Fruit fly (Drosophila melanogaster) whole organism, embryonic: ENCODE data around the gene CG43117.

Source experiments
- B-H2 ChIP-seq: fragments of 200-800 bp; sonication (Bioruptor generic); optimal IDR thresholded peaks from 2 replicates; lab custom pipeline; 2018; ENCODE audit warnings: missing biosample characterization, mild to moderate bottlenecking, missing genetic modification characterization
- Bteb2 ChIP-seq: fragments of 200-800 bp; sonication (Bioruptor generic); optimal IDR thresholded peaks from 2 replicates; lab custom pipeline; 2016; ENCODE audit warnings: missing biosample characterization, missing genetic modification characterization
- CG10321 ChIP-seq: fragments of 200-800 bp; sonication (Bioruptor generic); IDR thresholded peaks from 2 replicates; pipeline ENCODE4 v1.3.6; 2022; ENCODE audit warnings: missing biosample characterization, missing genetic modification characterization
- CG11085 ChIP-seq: fragments of 200-800 bp; sonication (Bioruptor generic); IDR thresholded peaks from 2 replicates; pipeline ENCODE4 v1.3.6; 2022; ENCODE audit warnings: missing biosample characterization, missing genetic modification characterization
- CG11504 ChIP-seq: fragments of 200-800 bp; sonication (Bioruptor generic); optimal IDR thresholded peaks from 3 replicates; lab custom pipeline; 2019; ENCODE audit warnings: missing biosample characterization, mild to moderate bottlenecking, missing genetic modification characterization, moderate library complexity
- CG12071 ChIP-seq: fragments of 200-800 bp; sonication (Bioruptor generic); optimal IDR thresholded peaks from 3 replicates; lab custom pipeline; 2018; ENCODE audit warnings: missing biosample characterization, mild to moderate bottlenecking, missing genetic modification characterization
- CG12236 ChIP-seq: fragments of 200-800 bp; sonication (Bioruptor generic); optimal IDR thresholded peaks from 2 replicates; lab custom pipeline; 2016; ENCODE audit warnings: missing biosample characterization, missing genetic modification characterization
- CG12391 ChIP-seq: fragments of 200-800 bp; sonication (Bioruptor generic); optimal IDR thresholded peaks from 3 replicates; lab custom pipeline; 2018; ENCODE audit warnings: missing biosample characterization, mild to moderate bottlenecking, missing genetic modification characterization, moderate library complexity
- CG15601 ChIP-seq: fragments of 200-800 bp; sonication (Bioruptor generic); optimal IDR thresholded peaks from 3 replicates; lab custom pipeline; 2019; ENCODE audit warnings: missing biosample characterization, mild to moderate bottlenecking, missing genetic modification characterization, moderate library complexity
- CG17328 ChIP-seq: fragments of 200-800 bp; sonication (Bioruptor generic); IDR thresholded peaks from 2 replicates; pipeline ENCODE4 v1.3.6; 2022; ENCODE audit warnings: missing biosample characterization, missing genetic modification characterization
- CG18764 ChIP-seq: fragments of 200-800 bp; sonication (Bioruptor generic); optimal IDR thresholded peaks from 3 replicates; lab custom pipeline; 2016; ENCODE audit warnings: missing biosample characterization, missing genetic modification characterization
- CG31224 ChIP-seq: fragments of 200-800 bp; sonication (Bioruptor generic); IDR thresholded peaks from 2 replicates; pipeline ENCODE4 v1.3.6; 2022; ENCODE audit warnings: missing biosample characterization, missing genetic modification characterization
- CG3163 ChIP-seq: fragments of 200-800 bp; sonication (Bioruptor generic); optimal IDR thresholded peaks from 3 replicates; lab custom pipeline; 2016; ENCODE audit warnings: missing biosample characterization, missing genetic modification characterization
- CG43689 ChIP-seq: fragments of 200-800 bp; sonication (Bioruptor generic); IDR thresholded peaks from 2 replicates; pipeline ENCODE4 v1.3.6; 2022; ENCODE audit warnings: missing biosample characterization, missing genetic modification characterization
- CG4424 ChIP-seq: fragments of 200-800 bp; sonication (Bioruptor generic); optimal IDR thresholded peaks from 3 replicates; lab custom pipeline; 2016; ENCODE audit warnings: missing biosample characterization, missing genetic modification characterization
- CG4820 ChIP-seq: fragments of 200-800 bp; sonication (Bioruptor generic); optimal IDR thresholded peaks from 3 replicates; lab custom pipeline; 2016; ENCODE audit warnings: missing biosample characterization, missing genetic modification characterization
- CG6689 ChIP-seq: fragments of 200-800 bp; sonication (Bioruptor generic); IDR thresholded peaks from 2 replicates; pipeline ENCODE4 v1.3.6; 2022; ENCODE audit warnings: missing biosample characterization, missing genetic modification characterization
- CG6854 ChIP-seq: fragments of 200-800 bp; sonication (Bioruptor generic); optimal IDR thresholded peaks from 3 replicates; lab custom pipeline; 2017; ENCODE audit warnings: missing biosample characterization, mild to moderate bottlenecking, missing genetic modification characterization
- CG8290 ChIP-seq, 3 experiments: fragments of 200-800 bp; sonication (Bioruptor generic); optimal IDR thresholded peaks; 2 replicates each; lab custom pipeline; 2016 to 2019; ENCODE audit warnings: missing biosample characterization in 3 of 3, missing genetic modification characterization in 3 of 3, mild to moderate bottlenecking in 2 of 3, moderate library complexity in 1 of 3
- CG9609 ChIP-seq: fragments of 200-800 bp; sonication (Bioruptor generic); optimal IDR thresholded peaks from 3 replicates; lab custom pipeline; 2016; ENCODE audit warnings: missing biosample characterization, missing genetic modification characterization
- CG9932 ChIP-seq: fragments of 200-800 bp; sonication (Bioruptor generic); IDR thresholded peaks from 2 replicates; pipeline ENCODE4 v1.3.6; 2022; ENCODE audit warnings: missing biosample characterization, missing genetic modification characterization
- Gug ChIP-seq: fragments of 200-800 bp; sonication (Bioruptor generic); IDR thresholded peaks from 4 replicates; pipeline ENCODE4 v1.3.6; 2022; ENCODE audit warnings: missing biosample characterization, missing genetic modification characterization
- HLH3B ChIP-seq: fragments of 200-800 bp; sonication (Bioruptor generic); IDR thresholded peaks from 2 replicates; pipeline ENCODE4 v1.3.6; 2022; ENCODE audit warnings: missing biosample characterization, missing genetic modification characterization
- Hey ChIP-seq: fragments of 200-800 bp; sonication (Bioruptor generic); optimal IDR thresholded peaks from 3 replicates; lab custom pipeline; 2018; ENCODE audit warnings: missing biosample characterization, mild to moderate bottlenecking, missing genetic modification characterization
- Hr51 ChIP-seq, 2 experiments: fragments of 200-800 bp; sonication (Bioruptor generic); optimal IDR thresholded peaks; 2 replicates in 1 of 2; 3 replicates in 1 of 2; lab custom pipeline; 2016 to 2018; ENCODE audit warnings: missing biosample characterization in 2 of 2, missing genetic modification characterization in 2 of 2, mild to moderate bottlenecking in 1 of 2, moderate library complexity in 1 of 2
- Hr78 ChIP-seq, 2 experiments: fragments of 200-800 bp in 1 of 2; fragments of >200 bp in 1 of 2; sonication (Bioruptor generic) in 1 of 2; optimal IDR thresholded peaks; 2 replicates each; lab custom pipeline; 2017 to 2019; ENCODE audit warnings: missing biosample characterization in 2 of 2, missing genetic modification characterization in 2 of 2, mild to moderate bottlenecking in 1 of 2, moderate library complexity in 1 of 2
- Lhr ChIP-seq: fragments of 200-800 bp; sonication (Bioruptor generic); optimal IDR thresholded peaks from 3 replicates; lab custom pipeline; 2017; ENCODE audit warnings: mild to moderate bottlenecking, missing biosample characterization, missing genetic modification reagents, missing genetic modification characterization
- Nf-YC ChIP-seq: fragments of 200-800 bp; optimal IDR thresholded peaks from 3 replicates; lab custom pipeline; 2019; ENCODE audit warnings: missing biosample characterization, mild to moderate bottlenecking, missing genetic modification characterization, moderate library complexity
- amos ChIP-seq: fragments of 200-800 bp; sonication (Bioruptor generic); IDR thresholded peaks from 2 replicates; pipeline ENCODE4 v1.3.6; 2022; ENCODE audit warnings: missing biosample characterization, missing genetic modification characterization; ENCODE audit not compliant: partially characterized antibody
- bsh ChIP-seq, 2 experiments: fragments of 200-800 bp; sonication (Bioruptor generic); optimal IDR thresholded peaks; 2 replicates each; lab custom pipeline; 2017 to 2018; ENCODE audit warnings: mild to moderate bottlenecking in 2 of 2, missing biosample characterization in 2 of 2, missing genetic modification characterization in 2 of 2, moderate library complexity in 1 of 2
- cad ChIP-seq: fragments of >200 bp; optimal IDR thresholded peaks from 2 replicates; lab custom pipeline; 2017; ENCODE audit warnings: missing biosample characterization, missing genetic modification characterization
- cato ChIP-seq: fragments of 200-800 bp; sonication (Bioruptor generic); optimal IDR thresholded peaks from 2 replicates; lab custom pipeline; 2016; ENCODE audit warnings: missing biosample characterization, missing genetic modification characterization, borderline replicate concordance
- crp ChIP-seq, 2 experiments: fragments of 200-800 bp; sonication (Bioruptor generic); optimal IDR thresholded peaks; 2 replicates in 1 of 2; 3 replicates in 1 of 2; lab custom pipeline; 2017; ENCODE audit warnings: missing biosample characterization in 2 of 2, missing genetic modification characterization in 2 of 2, mild to moderate bottlenecking in 1 of 2, moderate library complexity in 1 of 2
- esg ChIP-seq: fragments of 200-800 bp; sonication (Bioruptor generic); conservative IDR thresholded peaks from 2 replicates; pipeline ENCODE4 v1.3.6; 2022; ENCODE audit warnings: missing biosample characterization, missing genetic modification characterization
- fd3F ChIP-seq: fragments of 200-800 bp; sonication (Bioruptor generic); optimal IDR thresholded peaks from 2 replicates; lab custom pipeline; 2018; ENCODE audit warnings: missing biosample characterization, mild to moderate bottlenecking, missing genetic modification characterization, moderate library complexity
- ftz-f1 ChIP-seq: fragments of 200-800 bp; sonication (Bioruptor generic); optimal IDR thresholded peaks from 2 replicates; lab custom pipeline; 2016; ENCODE audit warnings: missing biosample characterization, missing genetic modification characterization
- grn ChIP-seq: fragments of 200-800 bp; sonication (Bioruptor generic); optimal IDR thresholded peaks from 3 replicates; lab custom pipeline; 2017; ENCODE audit warnings: missing biosample characterization, missing genetic modification characterization
- ind ChIP-seq: fragments of 200-800 bp; sonication (Bioruptor generic); optimal IDR thresholded peaks from 3 replicates; lab custom pipeline; 2016; ENCODE audit warnings: missing biosample characterization, missing genetic modification characterization
- kay ChIP-seq: fragments of 200-800 bp; sonication (Bioruptor generic); optimal IDR thresholded peaks from 2 replicates; lab custom pipeline; 2016; ENCODE audit warnings: missing biosample characterization, missing genetic modification characterization
- pfk ChIP-seq: fragments of 200-800 bp; sonication (Bioruptor generic); optimal IDR thresholded peaks from 2 replicates; lab custom pipeline; 2018; ENCODE audit warnings: missing biosample characterization, mild to moderate bottlenecking, missing genetic modification characterization, moderate library complexity
- pho ChIP-seq: fragments of 200-800 bp; sonication (Bioruptor generic); optimal IDR thresholded peaks from 2 replicates; lab custom pipeline; 2016; ENCODE audit warnings: missing biosample characterization, missing genetic modification characterization
- pita ChIP-seq: fragments of 200-800 bp; sonication (Bioruptor generic); optimal IDR thresholded peaks from 2 replicates; lab custom pipeline; 2017; ENCODE audit warnings: missing biosample characterization, mild to moderate bottlenecking, missing genetic modification characterization
- pnt ChIP-seq: fragments of 200-800 bp; sonication (Bioruptor generic); optimal IDR thresholded peaks from 3 replicates; lab custom pipeline; 2016; ENCODE audit warnings: missing biosample characterization, missing genetic modification characterization
- repo ChIP-seq: fragments of 200-800 bp; sonication (Bioruptor generic); optimal IDR thresholded peaks from 2 replicates; lab custom pipeline; 2016; ENCODE audit warnings: missing biosample characterization, missing genetic modification characterization
- ro ChIP-seq: fragments of 200-800 bp; sonication (Bioruptor generic); IDR thresholded peaks from 2 replicates; pipeline ENCODE4 v1.3.6; 2022; ENCODE audit warnings: missing biosample characterization, missing genetic modification characterization
- slou ChIP-seq: fragments of 200-800 bp; sonication (Bioruptor generic); optimal IDR thresholded peaks from 3 replicates; lab custom pipeline; 2016; ENCODE audit warnings: missing biosample characterization, missing genetic modification characterization
- unc-4 ChIP-seq: fragments of 200-800 bp; sonication (Bioruptor generic); IDR thresholded peaks from 2 replicates; pipeline ENCODE4 v1.3.6; 2022; ENCODE audit warnings: missing biosample characterization, missing genetic modification characterization; ENCODE audit not compliant: partially characterized antibody
- wor ChIP-seq: fragments of 200-800 bp; sonication (Bioruptor generic); IDR thresholded peaks from 2 replicates; pipeline ENCODE4 v1.3.6; 2022; ENCODE audit warnings: missing biosample characterization, missing genetic modification characterization
- zen ChIP-seq: fragments of 200-800 bp; sonication (Bioruptor generic); optimal IDR thresholded peaks from 3 replicates; lab custom pipeline; 2018; ENCODE audit warnings: missing biosample characterization, mild to moderate bottlenecking, missing genetic modification characterization, moderate library complexity

Gene CG43117

dm6 chr3R:26461226-26461805 is 6.7 kb downstream of the CG43117 start, which contains the start of gene CG5455 (continued):
- TF ChIP-seq ro (GFP tag; lab: Robert Waterston, UW): no peak
- TF ChIP-seq fd3F (GFP tag; lab: Kevin White, UChicago): no peak
- peak in 1 of 2 experiments; percentile 76 for TF ChIP-seq crp (GFP tag; optimal IDR thresholded peaks at IDR 0.05; lab: Kevin White, UChicago)
- TF ChIP-seq CG15601: no peak
- TF ChIP-seq CG12391 (tag; lab: Kevin White, UChicago): no peak
- no peak for TF ChIP-seq slou (GFP tag; lab: Kevin White, UChicago)
- no peak for TF ChIP-seq CG4424
- TF ChIP-seq CG18764 (GFP tag; lab: Kevin White, UChicago): no peak
- TF ChIP-seq Gug: no peak
- no peak for TF ChIP-seq pita (GFP tag; lab: Kevin White, UChicago)
- TF ChIP-seq ind (GFP tag; lab: Kevin White, UChicago): no peak
- TF ChIP-seq HLH3B (GFP tag; lab: Robert Waterston, UW): peak; percentile 29; the same call in 1 of the 2 replicates
- TF ChIP-seq CG8290 (GFP tag; optimal IDR thresholded peaks at IDR 0.05; lab: Kevin White, UChicago): no peak
- TF ChIP-seq CG8290 (tag; optimal IDR thresholded peaks at IDR 0.05; lab: Kevin White, UChicago): peak in 1 of 2 experiments; percentile 89
- TF ChIP-seq pho: peak; percentile 65
- peak; percentile 45; the same call in 1 of the 2 replicates for TF ChIP-seq CG11085 (GFP tag; lab: Robert Waterston, UW)
- TF ChIP-seq Lhr: no peak
- TF ChIP-seq repo (GFP tag; lab: Kevin White, UChicago): peak; percentile 11
- TF ChIP-seq CG6689 (GFP tag; lab: Robert Waterston, UW): no peak
- no peak for TF ChIP-seq CG12236 (GFP tag; lab: Kevin White, UChicago)
- TF ChIP-seq ftz-f1 (GFP tag; lab: Kevin White, UChicago): peak; percentile 81
- peak; percentile 7 for TF ChIP-seq Bteb2 (GFP tag; lab: Kevin White, UChicago)
- no peak for TF ChIP-seq wor (GFP tag; lab: Robert Waterston, UW)
- TF ChIP-seq pfk (GFP tag; lab: Kevin White, UChicago): peak; percentile 41
- 0 out of 2 replicates have a peak, but pooled peaks have one; percentile 20 for TF ChIP-seq CG31224 (GFP tag; lab: Robert Waterston, UW)
- no peak for TF ChIP-seq CG4820 (GFP tag; lab: Kevin White, UChicago)
- peak; percentile 54; the same call in 1 of the 2 replicates for TF ChIP-seq unc-4 (GFP tag; lab: Robert Waterston, UW)
- peak; percentile 85 for TF ChIP-seq CG12071 (GFP tag; lab: Kevin White, UChicago)
- TF ChIP-seq B-H2: peak; percentile 74
- TF ChIP-seq cad (GFP tag; lab: Kevin White, UChicago): no peak
- TF ChIP-seq kay: peak; percentile 37
- TF ChIP-seq amos (GFP tag; lab: Robert Waterston, UW): peak; percentile 49; the same call in 1 of the 2 replicates
- peak; percentile 47 for TF ChIP-seq Nf-YC (tag; lab: Kevin White, UChicago)
- no peak for TF ChIP-seq cato (GFP tag; lab: Kevin White, UChicago)
- TF ChIP-seq CG6854 (GFP tag; lab: Kevin White, UChicago): peak; percentile 82
- TF ChIP-seq CG3163 (GFP tag; lab: Kevin White, UChicago): peak; percentile 100
- no peak for TF ChIP-seq esg (GFP tag; lab: Robert Waterston, UW)
- peak; percentile 75 for TF ChIP-seq CG11504 (tag; lab: Kevin White, UChicago)
- TF ChIP-seq Hr78 (GFP tag; optimal IDR thresholded peaks at IDR 0.05; lab: Kevin White, UChicago): peak in 1 of 2 experiments; percentile 40
- no peak for TF ChIP-seq zen (tag; lab: Kevin White, UChicago)
- no peak for TF ChIP-seq CG9609 (GFP tag; lab: Kevin White, UChicago)
- TF ChIP-seq Hey (tag; lab: Kevin White, UChicago): peak; percentile 50
- peak; percentile 41; the same call in 1 of the 2 replicates for TF ChIP-seq CG9932 (GFP tag; lab: Robert Waterston, UW)
- 0 out of 2 replicates have a peak, but pooled peaks have one; percentile 39 for TF ChIP-seq CG43689 (GFP tag; lab: Robert Waterston, UW)
- peak; percentile 16 to 65 for TF ChIP-seq bsh (GFP tag; optimal IDR thresholded peaks at IDR 0.05; lab: Kevin White, UChicago)
- TF ChIP-seq CG10321 (GFP tag; lab: Robert Waterston, UW): 0 out of 2 replicates have a peak, but pooled peaks have one; percentile 24
- 0 out of 2 replicates have a peak, but pooled peaks have one; percentile 29 for TF ChIP-seq CG17328 (GFP tag; lab: Robert Waterston, UW)
- no peak for TF ChIP-seq grn (GFP tag; lab: Kevin White, UChicago)
- TF ChIP-seq pnt (GFP tag; lab: Kevin White, UChicago): no peak
- peak; percentile 6 to 41 for TF ChIP-seq Hr51 (GFP tag; optimal IDR thresholded peaks at IDR 0.05; lab: Kevin White, UChicago)
